Worm (Caenorhabditis elegans): ENCODE results near the gene T05A7.11.
"Not testable (repeated sequence)": the region's sequence is repeated elsewhere in the genome, so short reads cannot be mapped to it uniquely, and the experiment has no call there.

Gene T05A7.11

ce11 chrII:4701482-4702119 lies 36.3 kb upstream of the T05A7.11 start, which contains the start of gene unc-85 (continued):
- TF ChIP-seq madf-3 (GFP tag; IDR thresholded peaks at IDR 0.05) (peak; percentile 95), ztf-28 (GFP tag; IDR thresholded peaks at IDR 0.05) (peak; percentile 98), attf-5 (GFP tag; optimal IDR thresholded peaks at IDR 0.05) (peak; percentile 90), nhr-90 (tag; optimal IDR thresholded peaks at IDR 0.05) (peak; percentile 34), D2030.7 (GFP tag; IDR thresholded peaks at IDR 0.05) (peak; percentile 100), pbrm-1 (GFP tag; IDR thresholded peaks at IDR 0.05) (peak; percentile 93), hmg-20 (GFP tag; IDR thresholded peaks at IDR 0.05) (peak; percentile 74; the same call in 1 of the 2 replicates), ekl-4 (GFP tag; IDR thresholded peaks at IDR 0.05) (peak; percentile 97), egl-44 (GFP tag; IDR thresholded peaks at IDR 0.05) (peak; percentile 85), snpc-3.4 (tag; optimal IDR thresholded peaks at IDR 0.05) (peak; percentile 84), ztf-25 (GFP tag; IDR thresholded peaks at IDR 0.05) (peak; percentile 93), madf-10 (tag; optimal IDR thresholded peaks at IDR 0.05) (peak; percentile 44), B0336.3 (GFP tag; IDR thresholded peaks at IDR 0.05) (peak; percentile 69), B0019.2 (GFP tag; conservative IDR thresholded peaks at IDR 0.05) (peak; percentile 98), ZK185.1 (tag; optimal IDR thresholded peaks at IDR 0.05; ENCODE audit: poor library complexity, severe bottlenecking) (peak; percentile 32), tbp1 (GFP tag; optimal IDR thresholded peaks at IDR 0.05) (peak; percentile 61), zfh-2 (GFP tag; conservative IDR thresholded peaks at IDR 0.05) (peak; percentile 78), Y79H2A.3 (GFP tag; conservative IDR thresholded peaks at IDR 0.05) (peak; percentile 89), madf-8 (GFP tag; conservative IDR thresholded peaks at IDR 0.05) (peak; percentile 97), nfyb-1 (GFP tag; IDR thresholded peaks at IDR 0.05) (peak; percentile 95), snpc-1.3 (tag; optimal IDR thresholded peaks at IDR 0.05; ENCODE audit: insufficient read depth) (peak; percentile 36), tlf-1 (GFP tag; optimal IDR thresholded peaks at IDR 0.05) (peak; percentile 81), hrde-1 (tag; optimal IDR thresholded peaks at IDR 0.05; ENCODE audit: borderline replicate concordance) (peak; percentile 11), F37B4.10 (GFP tag; IDR thresholded peaks at IDR 0.05) (0 out of 2 replicates have a peak, but pooled peaks have one; percentile 69), lin-35 (GFP tag; optimal IDR thresholded peaks at IDR 0.05) (peak; percentile 54 to 70 (median 60)), efl-1 (GFP tag; optimal IDR thresholded peaks at IDR 0.05) (peak; percentile 96), let-607 (tag; optimal IDR thresholded peaks at IDR 0.05) (peak in 1 of 2 experiments; percentile 74), F49E8.2 (tag; optimal IDR thresholded peaks at IDR 0.05; ENCODE audit: insufficient read depth) (peak; percentile 87), ceh-27 (GFP tag; optimal IDR thresholded peaks at IDR 0.05) (peak; percentile 70), dox-1 (GFP tag; IDR thresholded peaks at IDR 0.05) (peak; percentile 99), Y67H2A.10 (GFP tag; conservative IDR thresholded peaks at IDR 0.05) (peak; percentile 91), egl-18 (GFP tag; IDR thresholded peaks at IDR 0.05) (0 out of 2 replicates have a peak, but pooled peaks have one; percentile 52), F23B12.7 (tag; optimal IDR thresholded peaks at IDR 0.05; ENCODE audit: insufficient read depth) (peak; percentile 45), die-1 (tag; optimal IDR thresholded peaks at IDR 0.05) (peak; percentile 28), C17E4.6 (GFP tag; IDR thresholded peaks at IDR 0.05) (peak; percentile 98), K11D2.4 (GFP tag; IDR thresholded peaks at IDR 0.05) (peak; percentile 88), cebp-1 (GFP tag; IDR thresholded peaks at IDR 0.05) (peak; percentile 78), cebp-1 (tag; optimal IDR thresholded peaks at IDR 0.05) (peak; percentile 79), K12H6.12 (tag; optimal IDR thresholded peaks at IDR 0.05) (peak; percentile 2), hsf-1 (GFP tag; IDR thresholded peaks at IDR 0.05) (peak; percentile 95), aptf-3 (GFP tag; IDR thresholded peaks at IDR 0.05) (0 out of 2 replicates have a peak, but pooled peaks have one; percentile 53), rcor-1 (GFP tag; IDR thresholded peaks at IDR 0.05) (peak; percentile 96), Y95B8A.8 (GFP tag; IDR thresholded peaks at IDR 0.05) (peak; percentile 99), rpc-1 (optimal IDR thresholded peaks at IDR 0.05) (peak; percentile 35), ceh-100 (GFP tag; IDR thresholded peaks at IDR 0.05) (peak; percentile 97)
- not testable (repeated sequence) for TF ChIP-seq rpc-1 (tag; optimal IDR thresholded peaks at IDR 0.05)
